Fruit fly (Drosophila melanogaster) S2 (cell line): ENCODE measurements around the gene Calx.

Source experiments
- CG8478 ChIP-seq: fragments of >200 bp; optimal IDR thresholded peaks from 2 replicates; lab custom pipeline; 2018
- CTCF ChIP-seq, 2 experiments: fragments of >200 bp; optimal IDR thresholded peaks; 2 replicates each; lab custom pipeline; 2018

dm6 chr3R:20950677-20951018 lies 27.3 kb upstream of the Calx start:
- TF ChIP-seq CG8478 (lab: Kevin White, UChicago) (no peak), CTCF (optimal IDR thresholded peaks at IDR 0.05; lab: Kevin White, UChicago) (no peak)
